Fruit fly (Drosophila melanogaster) whole organism, wandering third instar larva: Measurements from ENCODE around the gene CG14089.

Experiments used
- Abd-B ChIP-seq: fragments of >200 bp; optimal IDR thresholded peaks from 2 replicates; lab custom pipeline; 2017; ENCODE audit warnings: missing biosample characterization, missing genetic modification characterization
- CG9705 ChIP-seq: fragments of 200-800 bp; sonication (Bioruptor generic); optimal IDR thresholded peaks from 2 replicates; lab custom pipeline; 2018; ENCODE audit warnings: missing biosample characterization, mild to moderate bottlenecking, missing genetic modification characterization
- Dif ChIP-seq: fragments of 200-275, 200-300 bp; sonication (Bioruptor generic); optimal IDR thresholded peaks from 2 replicates; lab custom pipeline; 2018; ENCODE audit warnings: missing biosample characterization, missing genetic modification characterization; ENCODE audit not compliant: partially characterized antibody
- Hnf4 ChIP-seq: fragments of 200-800 bp; sonication (Bioruptor generic); optimal IDR thresholded peaks from 2 replicates; lab custom pipeline; 2016; ENCODE audit warnings: missing biosample characterization, mild to moderate bottlenecking, missing genetic modification characterization
- Jra ChIP-seq: sonication (Bioruptor generic); optimal IDR thresholded peaks from 2 replicates; lab custom pipeline; 2016; ENCODE audit warnings: missing biosample characterization, missing genetic modification characterization
- Mio ChIP-seq: sonication (Bioruptor generic); optimal IDR thresholded peaks from 2 replicates; lab custom pipeline; 2016; ENCODE audit warnings: missing biosample characterization, missing genetic modification characterization
- OdsH ChIP-seq: fragments of 200-800 bp; sonication (Bioruptor generic); optimal IDR thresholded peaks from 2 replicates; lab custom pipeline; 2016; ENCODE audit warnings: missing biosample characterization, mild to moderate bottlenecking, missing genetic modification characterization
- br ChIP-seq: fragments of 200-800 bp; sonication (Bioruptor generic); optimal IDR thresholded peaks from 2 replicates; lab custom pipeline; 2016; ENCODE audit warnings: missing biosample characterization, missing genetic modification characterization
- dsf ChIP-seq: sonication (Bioruptor generic); optimal IDR thresholded peaks from 2 replicates; lab custom pipeline; 2016; ENCODE audit warnings: missing biosample characterization, missing genetic modification characterization, borderline replicate concordance
- h ChIP-seq: fragments of 200-800 bp; sonication (Bioruptor generic); optimal IDR thresholded peaks from 3 replicates; lab custom pipeline; 2016; ENCODE audit warnings: missing biosample characterization, mild to moderate bottlenecking, missing genetic modification characterization
- sage ChIP-seq: fragments of 200-800 bp; sonication (Bioruptor generic); optimal IDR thresholded peaks from 2 replicates; lab custom pipeline; 2016; ENCODE audit warnings: missing biosample characterization, mild to moderate bottlenecking, missing genetic modification characterization
- tai ChIP-seq: sonication (Bioruptor generic); optimal IDR thresholded peaks from 2 replicates; lab custom pipeline; 2016; ENCODE audit warnings: missing biosample characterization, missing genetic modification characterization

dm6 chr3L:19237780-19238179 is 42.8 kb downstream of the CG14089 start:
- TF ChIP-seq dsf (GFP tag; lab: Kevin White, UChicago) (no peak), h (GFP tag; lab: Kevin White, UChicago) (no peak), Hnf4 (no peak), sage (GFP tag; lab: Kevin White, UChicago) (no peak), Mio (GFP tag; lab: Kevin White, UChicago) (no peak), OdsH (GFP tag; lab: Kevin White, UChicago) (no peak), br (GFP tag; lab: Kevin White, UChicago) (no peak), Dif (GFP tag; lab: Kevin White, UChicago) (no peak), CG9705 (GFP tag; lab: Kevin White, UChicago) (no peak), tai (GFP tag; lab: Kevin White, UChicago) (no peak), Abd-B (GFP tag; lab: Kevin White, UChicago) (no peak), Jra (GFP tag; lab: Kevin White, UChicago) (no peak)
